Worm (Caenorhabditis elegans) whole organism, L1 larva: ENCODE data around the gene Y47D3A.21.

Experiments used
- C16A3.4 ChIP-seq: fragments of 150-350 bp; optimal IDR thresholded peaks from 2 replicates; lab custom pipeline; 2014; ENCODE audit warnings: missing biosample characterization, missing genetic modification characterization
- Y116A8C.19 ChIP-seq: sonication (generic microtip); optimal IDR thresholded peaks from 2 replicates; lab custom pipeline; 2016; ENCODE audit warnings: missing compliant biosample characterization, missing genetic modification characterization, borderline replicate concordance
- ama-1 ChIP-seq: fragments of 150-350 bp; optimal IDR thresholded peaks from 2 replicates; lab custom pipeline; 2014
- blmp-1 ChIP-seq: fragments of 150-350 bp; optimal IDR thresholded peaks from 2 replicates; lab custom pipeline; 2014; ENCODE audit warnings: missing biosample characterization, missing genetic modification characterization
- ceh-90 ChIP-seq: sonication (generic microtip); optimal IDR thresholded peaks from 2 replicates; lab custom pipeline; 2016; ENCODE audit warnings: missing genetic modification characterization, missing compliant biosample characterization
- dsc-1 ChIP-seq: sonication (generic microtip); optimal IDR thresholded peaks from 2 replicates; lab custom pipeline; 2016; ENCODE audit warnings: mild to moderate bottlenecking, missing genetic modification characterization, missing compliant biosample characterization
- efl-1 ChIP-seq, 4 experiments: fragments of 150-350 bp; optimal IDR thresholded peaks in 3 of 4; peaks in 1 of 4; 1 replicate in 1 of 4; 2 replicates in 3 of 4; lab custom pipeline; 2014; ENCODE audit warnings: missing biosample characterization in 2 of 4, missing genetic modification characterization in 2 of 4, missing genetic modification reagents in 2 of 4
- efl-3 ChIP-seq: fragments of 200-800 bp; sonication (Bioruptor generic); optimal IDR thresholded peaks from 2 replicates; lab custom pipeline; 2018; ENCODE audit warnings: mild to moderate bottlenecking, missing genetic modification characterization, missing compliant biosample characterization
- egl-13 ChIP-seq: sonication (generic microtip); optimal IDR thresholded peaks from 2 replicates; lab custom pipeline; 2016; ENCODE audit warnings: missing genotype, missing genetic modification reagents, missing genetic modification characterization, missing compliant biosample characterization
- elt-2 ChIP-seq: sonication (generic microtip); optimal IDR thresholded peaks from 2 replicates; lab custom pipeline; 2016; ENCODE audit warnings: missing genetic modification characterization, mild to moderate bottlenecking, inconsistent platforms, missing compliant biosample characterization, missing genetic modification reagents
- elt-3 ChIP-seq, 6 experiments: fragments of 150-350 bp in 1 of 6; sonication (generic microtip); optimal IDR thresholded peaks; 2 replicates each; lab custom pipeline; 2017 to 2018; ENCODE audit warnings: missing biosample characterization in 6 of 6, missing genetic modification characterization in 6 of 6, inconsistent platforms in 1 of 6
- fkh-4 ChIP-seq: sonication (generic microtip); optimal IDR thresholded peaks from 2 replicates; lab custom pipeline; 2016; ENCODE audit warnings: missing compliant biosample characterization, missing genetic modification characterization, borderline replicate concordance
- grh-1 ChIP-seq: fragments of 200-800 bp; sonication (Bioruptor generic); IDR thresholded peaks from 2 replicates; pipeline ENCODE4 v1.3.6; 2022; ENCODE audit warnings: missing genetic modification reagents, missing genetic modification characterization, missing compliant biosample characterization
- hlh-4 ChIP-seq: sonication (generic microtip); optimal IDR thresholded peaks from 2 replicates; lab custom pipeline; 2016; ENCODE audit warnings: mild to moderate bottlenecking, missing genetic modification characterization, missing compliant biosample characterization
- hpl-2 ChIP-seq: fragments of 150-350 bp; optimal IDR thresholded peaks from 2 replicates; lab custom pipeline; 2014; ENCODE audit warnings: missing biosample characterization, missing genetic modification reagents, missing genetic modification characterization
- irx-1 ChIP-seq: sonication (generic microtip); optimal IDR thresholded peaks from 2 replicates; lab custom pipeline; 2016; ENCODE audit warnings: missing genetic modification characterization, missing compliant biosample characterization
- isw-1 ChIP-seq: fragments of 200-800 bp; sonication (Bioruptor generic); IDR thresholded peaks from 2 replicates; pipeline ENCODE4 v1.3.6; 2022; ENCODE audit warnings: missing genetic modification characterization, missing compliant biosample characterization
- jun-1 ChIP-seq: fragments of 150-350 bp; optimal IDR thresholded peaks from 2 replicates; lab custom pipeline; 2014; ENCODE audit warnings: missing biosample characterization, missing genetic modification reagents, missing genetic modification characterization
- lin-14 ChIP-seq: fragments of 200-800 bp; sonication (Bioruptor generic); optimal IDR thresholded peaks from 2 replicates; lab custom pipeline; 2018; ENCODE audit warnings: mild to moderate bottlenecking, missing genetic modification characterization, moderate library complexity, missing compliant biosample characterization
- lin-15B ChIP-seq: fragments of 150-350 bp; sonication (generic microtip); optimal IDR thresholded peaks from 3 replicates; lab custom pipeline; 2014; ENCODE audit warnings: missing biosample characterization, missing genetic modification characterization
- lin-35 ChIP-seq, 2 experiments: fragments of 150-350 bp; optimal IDR thresholded peaks; 2 replicates each; lab custom pipeline; 2014; ENCODE audit warnings: missing biosample characterization in 2 of 2, missing genetic modification characterization in 2 of 2, missing genetic modification reagents in 2 of 2
- lir-3 ChIP-seq: sonication (generic microtip); optimal IDR thresholded peaks from 2 replicates; lab custom pipeline; 2016; ENCODE audit warnings: mild to moderate bottlenecking, missing genetic modification characterization, moderate library complexity, missing compliant biosample characterization; ENCODE audit not compliant: poor library complexity
- lsy-2 ChIP-seq, 2 experiments: fragments of 150-350 bp; optimal IDR thresholded peaks; 2 replicates each; lab custom pipeline; 2014; ENCODE audit warnings: missing biosample characterization in 2 of 2, missing genetic modification characterization in 2 of 2
- mdl-1 ChIP-seq, 2 experiments: fragments of 150-350 bp; optimal IDR thresholded peaks; 2 replicates each; lab custom pipeline; 2014 to 2017; ENCODE audit warnings: missing biosample characterization in 2 of 2, missing genetic modification characterization in 2 of 2, inconsistent platforms in 1 of 2
- mef-2 ChIP-seq: fragments of 150-350 bp; optimal IDR thresholded peaks from 2 replicates; lab custom pipeline; 2014; ENCODE audit warnings: missing biosample characterization, missing genetic modification characterization
- mep-1 ChIP-seq: fragments of 150-350 bp; optimal IDR thresholded peaks from 2 replicates; lab custom pipeline; 2014; ENCODE audit warnings: missing biosample characterization, missing genetic modification characterization
- nhr-20 ChIP-seq: sonication (generic microtip); optimal IDR thresholded peaks from 2 replicates; lab custom pipeline; 2016; ENCODE audit warnings: mild to moderate bottlenecking, missing genetic modification characterization, missing compliant biosample characterization
- nhr-237 ChIP-seq: fragments of 150-350 bp; optimal IDR thresholded peaks from 2 replicates; lab custom pipeline; 2014; ENCODE audit warnings: missing biosample characterization, missing genetic modification characterization
- nhr-28 ChIP-seq: fragments of 150-350 bp; optimal IDR thresholded peaks from 2 replicates; lab custom pipeline; 2014; ENCODE audit warnings: missing biosample characterization, missing genetic modification characterization
- nhr-71 ChIP-seq: sonication (generic microtip); optimal IDR thresholded peaks from 2 replicates; lab custom pipeline; 2016; ENCODE audit warnings: mild to moderate bottlenecking, missing genetic modification characterization, moderate library complexity, missing compliant biosample characterization
- nhr-76 ChIP-seq: sonication (generic microtip); optimal IDR thresholded peaks from 2 replicates; lab custom pipeline; 2017; ENCODE audit warnings: missing biosample characterization, missing genetic modification characterization
- nhr-77 ChIP-seq: fragments of 150-350 bp; optimal IDR thresholded peaks from 2 replicates; lab custom pipeline; 2014; ENCODE audit warnings: missing biosample characterization, missing genetic modification characterization
- nhr-85 ChIP-seq: sonication (generic microtip); peaks from one replicate; lab custom pipeline; 2016; ENCODE audit warnings: missing genetic modification characterization, inconsistent platforms, missing compliant biosample characterization
- pag-3 ChIP-seq: sonication (generic microtip); optimal IDR thresholded peaks from 2 replicates; lab custom pipeline; 2017; ENCODE audit warnings: missing genetic modification characterization, mild to moderate bottlenecking, missing compliant biosample characterization, antibody characterized with exemption, borderline replicate concordance; ENCODE audit not compliant: insufficient read depth
- pax-3 ChIP-seq: fragments of 200-800 bp; sonication (Bioruptor generic); optimal IDR thresholded peaks from 2 replicates; lab custom pipeline; 2018; ENCODE audit warnings: mild to moderate bottlenecking, missing genetic modification characterization, moderate library complexity, missing compliant biosample characterization
- pqm-1 ChIP-seq: sonication (generic microtip); optimal IDR thresholded peaks from 3 replicates; lab custom pipeline; 2017; ENCODE audit warnings: missing biosample characterization, missing genetic modification characterization
- snu-23 ChIP-seq: sonication (generic microtip); optimal IDR thresholded peaks from 2 replicates; lab custom pipeline; 2016; ENCODE audit warnings: missing genetic modification characterization, missing compliant biosample characterization
- swsn-7 ChIP-seq: sonication (generic microtip); optimal IDR thresholded peaks from 2 replicates; lab custom pipeline; 2016; ENCODE audit warnings: missing genetic modification characterization, missing compliant biosample characterization
- tbx-2 ChIP-seq: sonication (generic microtip); optimal IDR thresholded peaks from 2 replicates; lab custom pipeline; 2016; ENCODE audit warnings: missing genetic modification characterization, missing compliant biosample characterization
- unc-62 ChIP-seq: fragments of 150-350 bp; optimal IDR thresholded peaks from 2 replicates; lab custom pipeline; 2014; ENCODE audit warnings: missing biosample characterization, missing genetic modification reagents, missing genetic modification characterization

Gene Y47D3A.21

DNA sequence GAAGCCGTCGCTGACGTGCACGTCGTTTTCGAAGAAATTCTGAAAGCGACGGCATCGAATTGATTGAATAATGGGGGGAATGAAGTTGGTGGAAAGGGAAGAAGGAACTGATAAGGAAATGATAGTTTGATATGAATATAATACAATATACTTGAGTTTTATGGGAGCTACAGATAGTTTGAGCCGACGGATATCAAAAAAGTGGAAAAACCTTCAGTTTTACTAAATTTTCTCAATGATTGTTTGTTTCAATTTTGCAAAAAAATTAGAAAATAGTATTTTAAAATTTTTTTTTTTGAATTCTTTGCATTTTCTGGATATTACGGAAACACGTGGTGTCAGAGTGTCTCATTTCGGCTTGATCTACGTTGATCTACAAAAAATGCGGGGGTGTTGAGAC is 7.9 kb downstream of the Y47D3A.21 start, which contains the start of gene obr-1:
Gene obr-1 (minus strand): TSS at position 101 of the 400 bp plus-strand sequence.
- TF ChIP-seq dsc-1 (tag; lab: Kevin White, UChicago) (no peak), C16A3.4 (tag; lab: Kevin White, UChicago) (no peak), isw-1 (no peak), Y116A8C.19 (tag; lab: Kevin White, UChicago) (no peak), hlh-4 (tag; lab: Kevin White, UChicago) (no peak)

DNA sequence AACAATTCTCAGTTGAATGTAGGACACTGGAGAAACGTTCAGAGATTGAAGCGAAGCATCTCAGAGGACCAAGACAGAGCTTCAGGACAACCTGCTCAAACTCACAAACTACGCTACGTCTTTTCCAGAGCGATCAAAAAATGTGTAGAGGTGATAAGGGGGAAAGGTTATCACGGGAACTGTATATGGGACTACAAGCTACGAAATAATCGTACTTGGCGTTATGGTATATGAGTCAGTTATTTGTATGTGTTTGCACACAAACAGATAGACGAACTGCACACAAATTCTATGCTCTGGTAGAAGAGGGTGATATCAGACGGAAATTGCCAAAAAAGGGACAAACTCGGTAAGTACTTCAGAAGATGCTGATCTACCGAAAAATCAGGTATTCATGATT is 9.5 kb downstream of the Y47D3A.21 start:
- TF ChIP-seq pax-3 (tag; lab: Kevin White, UChicago) (no peak), mdl-1 (tag; optimal IDR thresholded peaks at IDR 0.05; lab: Kevin White, UChicago) (no peak), lin-15B (no peak), unc-62 (GFP tag; lab: Kevin White, UChicago) (no peak), elt-2 (tag; lab: Kevin White, UChicago) (peak; percentile 6), isw-1 (no peak), efl-1 (optimal IDR thresholded peaks at IDR 0.05; lab: Kevin White, UChicago) (no peak), efl-1 (GFP tag; optimal IDR thresholded peaks at IDR 0.05 in 1 of 2; lab: Kevin White, UChicago) (peak in 1 of 2 experiments; percentile 36), lin-35 (GFP tag; optimal IDR thresholded peaks at IDR 0.05; lab: Kevin White, UChicago) (no peak), ama-1 (lab: Kevin White, UChicago) (no peak), tbx-2 (tag; lab: Kevin White, UChicago) (no peak), mef-2 (tag; lab: Kevin White, UChicago) (no peak), nhr-28 (tag; lab: Kevin White, UChicago) (no peak), fkh-4 (tag; lab: Kevin White, UChicago) (no peak)

DNA sequence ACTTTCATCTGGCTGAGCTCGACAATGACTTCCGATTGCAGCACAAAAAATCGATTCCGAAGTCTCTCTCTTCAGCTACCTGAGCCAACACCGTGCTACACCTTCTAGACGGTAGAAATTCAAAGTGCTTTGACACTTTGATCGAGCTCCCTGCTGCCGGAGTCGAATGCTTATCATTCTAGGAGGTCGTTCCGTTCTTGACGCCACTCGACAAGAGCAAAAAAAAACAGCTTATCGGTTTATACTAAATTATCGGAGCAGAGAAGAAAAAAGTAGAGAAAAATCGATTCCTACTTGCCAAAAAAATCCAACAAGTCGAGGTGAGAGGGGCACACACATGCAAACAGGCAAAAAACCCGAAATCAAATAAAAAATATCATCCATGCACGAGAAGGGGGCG is 10.2 kb downstream of the Y47D3A.21 start:
- TF ChIP-seq nhr-76 (tag; lab: Kevin White, UChicago) (no peak), efl-1 (optimal IDR thresholded peaks at IDR 0.05; lab: Kevin White, UChicago) (no peak), efl-1 (GFP tag; optimal IDR thresholded peaks at IDR 0.05 in 1 of 2; lab: Kevin White, UChicago) (peak in 1 of 2 experiments; percentile 24)

DNA sequence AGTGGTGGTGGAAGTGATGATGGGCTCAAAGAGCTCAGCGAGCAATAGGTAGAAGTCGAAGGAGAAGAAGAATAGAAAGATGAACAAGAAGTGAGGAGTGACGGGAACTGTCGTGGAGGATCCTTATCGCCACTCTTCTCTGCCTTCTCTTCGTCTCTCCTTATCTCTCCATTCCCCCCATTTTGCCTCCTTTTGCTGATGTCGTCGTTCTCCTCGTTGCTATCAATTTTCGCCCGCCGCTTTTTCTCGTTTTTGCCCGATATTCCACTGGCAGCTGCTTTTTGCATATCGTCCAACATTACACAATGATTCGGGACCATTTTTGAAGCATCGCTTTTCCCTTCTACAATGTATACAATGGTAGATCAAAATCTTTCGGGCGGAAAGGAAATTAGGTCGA is 11.3 kb downstream of the Y47D3A.21 start:
- TF ChIP-seq elt-2 (tag; lab: Kevin White, UChicago) (peak; percentile 48), lin-15B (no peak), pqm-1 (tag; lab: Kevin White, UChicago) (no peak), blmp-1 (tag; lab: Kevin White, UChicago) (peak; percentile 52), egl-13 (no peak), lin-35 (GFP tag; optimal IDR thresholded peaks at IDR 0.05; lab: Kevin White, UChicago) (peak in 1 of 2 experiments; percentile 4), hlh-4 (tag; lab: Kevin White, UChicago) (no peak), efl-3 (GFP tag; lab: Kevin White, UChicago) (no peak), jun-1 (tag; lab: Kevin White, UChicago) (no peak), swsn-7 (tag; lab: Kevin White, UChicago) (no peak), hpl-2 (GFP tag; lab: Kevin White, UChicago) (no peak), ceh-90 (tag; lab: Kevin White, UChicago) (no peak), grh-1 (GFP tag; lab: Robert Waterston, UW) (no peak), lsy-2 (tag; optimal IDR thresholded peaks at IDR 0.05; lab: Kevin White, UChicago) (no peak), nhr-77 (tag; lab: Kevin White, UChicago) (no peak), nhr-20 (tag; lab: Kevin White, UChicago) (peak; percentile 26), efl-1 (optimal IDR thresholded peaks at IDR 0.05; lab: Kevin White, UChicago) (no peak), efl-1 (GFP tag; optimal IDR thresholded peaks at IDR 0.05 in 1 of 2; lab: Kevin White, UChicago) (peak in 1 of 2 experiments; percentile 43), irx-1 (no peak)

DNA sequence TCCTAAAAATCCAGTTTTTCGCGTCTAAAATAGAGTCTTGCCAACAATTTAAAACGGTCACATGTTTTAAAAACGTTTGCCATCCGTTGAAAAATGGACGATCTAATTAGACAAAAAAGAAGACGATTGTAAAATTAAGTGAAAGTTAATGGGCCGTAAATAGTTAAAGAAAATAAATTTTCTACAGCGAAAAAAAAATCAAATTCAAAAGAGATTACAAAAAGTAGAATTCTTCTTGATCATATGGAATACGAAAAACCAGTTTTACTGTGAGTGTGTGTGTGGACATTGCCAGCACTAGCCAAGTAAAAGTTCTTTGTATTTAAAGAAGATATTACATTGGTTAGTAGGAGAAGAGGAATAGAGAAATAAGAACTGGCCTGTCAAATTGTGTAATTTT is 16.6 kb downstream of the Y47D3A.21 start:
- TF ChIP-seq hlh-4 (tag; lab: Kevin White, UChicago) (no peak), blmp-1 (tag; lab: Kevin White, UChicago) (peak; percentile 69), lir-3 (tag; lab: Kevin White, UChicago) (no peak), lsy-2 (tag; optimal IDR thresholded peaks at IDR 0.05; lab: Kevin White, UChicago) (peak in 1 of 2 experiments; percentile 38), lin-14 (GFP tag; lab: Kevin White, UChicago) (peak; percentile 71), pag-3 (peak; percentile 45), grh-1 (GFP tag; lab: Robert Waterston, UW) (peak; percentile 75), nhr-71 (tag; lab: Kevin White, UChicago) (peak; percentile 14), efl-1 (optimal IDR thresholded peaks at IDR 0.05; lab: Kevin White, UChicago) (no peak), efl-1 (GFP tag; optimal IDR thresholded peaks at IDR 0.05 in 1 of 2; lab: Kevin White, UChicago) (peak in 1 of 2 experiments; percentile 78), nhr-20 (tag; lab: Kevin White, UChicago) (peak; percentile 85), elt-2 (tag; lab: Kevin White, UChicago) (no peak), elt-3 (tag; optimal IDR thresholded peaks at IDR 0.05; lab: Kevin White, UChicago) (peak in 2 of 6 experiments; percentile 30 to 41), nhr-237 (tag; lab: Kevin White, UChicago) (no peak), snu-23 (GFP tag; lab: Kevin White, UChicago) (peak; percentile 61), nhr-85 (peak; percentile 95), mep-1 (tag; lab: Kevin White, UChicago) (peak; percentile 45)
